Fruit fly (Drosophila melanogaster): ENCODE measurements around the gene by.

The by gene

DNA sequence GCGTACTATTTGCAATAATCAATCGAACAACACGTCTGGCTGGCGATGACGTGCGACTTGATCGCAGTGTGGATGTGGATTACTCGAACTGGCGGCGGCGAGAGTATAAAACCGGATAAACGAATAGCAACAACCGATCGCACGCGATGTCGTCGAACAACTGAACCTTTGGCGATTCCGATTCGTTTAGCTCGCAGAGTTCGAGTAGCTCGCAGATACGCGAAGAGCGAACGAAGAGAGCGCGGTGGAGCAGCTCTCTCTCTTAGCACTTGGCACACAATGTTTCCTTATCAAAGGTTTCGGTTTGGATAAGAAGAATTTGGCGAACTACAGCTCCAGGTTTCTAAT, 30.4 kb downstream of the by start, which contains the start of gene RhoL (continued):
- TF ChIP-seq luna (GFP tag; optimal IDR thresholded peaks at IDR 0.05): no peak
- no peak for TF ChIP-seq E2f2 (GFP tag; IDR thresholded peaks at IDR 0.05)
- TF ChIP-seq CG8359 (GFP tag; optimal IDR thresholded peaks at IDR 0.05; ENCODE audit: borderline replicate concordance): peak; percentile 11
- TF ChIP-seq CG9817 (tag; optimal IDR thresholded peaks at IDR 0.05): no peak
- no peak for TF ChIP-seq CG10209 (GFP tag; optimal IDR thresholded peaks at IDR 0.05)
- TF ChIP-seq Camta (GFP tag; optimal IDR thresholded peaks at IDR 0.05): no peak
- peak; percentile 35; the same call in 2 of the 3 replicates for TF ChIP-seq CG34224 (GFP tag; IDR thresholded peaks at IDR 0.05; ENCODE audit: partially characterized antibody)
- no peak for TF ChIP-seq peb (GFP tag; IDR thresholded peaks at IDR 0.05)
- TF ChIP-seq CG17912 (GFP tag; optimal IDR thresholded peaks at IDR 0.05): peak; percentile 69
- no peak for TF ChIP-seq az2 (GFP tag; optimal IDR thresholded peaks at IDR 0.05)
- TF ChIP-seq pb (GFP tag; optimal IDR thresholded peaks at IDR 0.05): peak; percentile 28
- peak; percentile 20 for TF ChIP-seq CG8924 (tag; optimal IDR thresholded peaks at IDR 0.05)
- TF ChIP-seq bbx (GFP tag; IDR thresholded peaks at IDR 0.05; ENCODE audit: partially characterized antibody): peak; percentile 70
- TF ChIP-seq NC2β (GFP tag; optimal IDR thresholded peaks at IDR 0.05): no peak
- TF ChIP-seq Hr78 (GFP tag; optimal IDR thresholded peaks at IDR 0.05): peak in 1 of 2 experiments; percentile 43
- no peak for TF ChIP-seq trh (GFP tag; optimal IDR thresholded peaks at IDR 0.05)
- TF ChIP-seq pum (GFP tag; optimal IDR thresholded peaks at IDR 0.05): no peak
- no peak for TF ChIP-seq CG14441 (GFP tag; IDR thresholded peaks at IDR 0.05)
- no peak for TF ChIP-seq Sox100B (GFP tag; optimal IDR thresholded peaks at IDR 0.05)
- peak; percentile 38; the same call in 1 of the 2 replicates for TF ChIP-seq rib (GFP tag; IDR thresholded peaks at IDR 0.05)
- peak; percentile 75 for TF ChIP-seq HmgZ (tag; optimal IDR thresholded peaks at IDR 0.05)
- peak; percentile 29 for TF ChIP-seq kni (GFP tag; optimal IDR thresholded peaks at IDR 0.05)
- no peak for TF ChIP-seq CG31224 (GFP tag; IDR thresholded peaks at IDR 0.05)
- TF ChIP-seq CG1529 (GFP tag; optimal IDR thresholded peaks at IDR 0.05): no peak
- no peak for TF ChIP-seq CG10462 (GFP tag; optimal IDR thresholded peaks at IDR 0.05)
- TF ChIP-seq CG14667 (GFP tag; IDR thresholded peaks at IDR 0.05): no peak
- TF ChIP-seq nerfin-1 (tag; optimal IDR thresholded peaks at IDR 0.05): no peak
- TF ChIP-seq ftz-f1 (GFP tag; optimal IDR thresholded peaks at IDR 0.05): peak; percentile 74
- no peak; the same call in 2 of the 3 replicates for TF ChIP-seq CG6791 (GFP tag; IDR thresholded peaks at IDR 0.05; ENCODE audit: partially characterized antibody)
- TF ChIP-seq CG11247 (GFP tag; IDR thresholded peaks at IDR 0.05): no peak
- no peak for TF ChIP-seq nmo (GFP tag; optimal IDR thresholded peaks at IDR 0.05)
- TF ChIP-seq unpg (GFP tag; optimal IDR thresholded peaks at IDR 0.05): peak; percentile 24
- no peak for TF ChIP-seq h (optimal IDR thresholded peaks at IDR 0.05)
- TF ChIP-seq Fer1 (GFP tag; optimal IDR thresholded peaks at IDR 0.05): peak; percentile 51
- no peak for TF ChIP-seq CG12942 (GFP tag; optimal IDR thresholded peaks at IDR 0.05)
- peak; percentile 20 for TF ChIP-seq CG15514 (GFP tag; optimal IDR thresholded peaks at IDR 0.05)
- TF ChIP-seq CG1832 (GFP tag; optimal IDR thresholded peaks at IDR 0.05): no peak
- no peak for TF ChIP-seq ab (GFP tag; optimal IDR thresholded peaks at IDR 0.05)
- TF ChIP-seq CG13894 (tag; optimal IDR thresholded peaks at IDR 0.05): peak; percentile 18
- TF ChIP-seq CG17568 (GFP tag; optimal IDR thresholded peaks at IDR 0.05): no peak
- no peak for TF ChIP-seq CG30403 (GFP tag; optimal IDR thresholded peaks at IDR 0.05)
- TF ChIP-seq eyg (GFP tag; optimal IDR thresholded peaks at IDR 0.05): no peak
- TF ChIP-seq her (GFP tag; optimal IDR thresholded peaks at IDR 0.05): peak; percentile 50
- TF ChIP-seq CG3163 (GFP tag; optimal IDR thresholded peaks at IDR 0.05): peak; percentile 98
- TF ChIP-seq Abd-B (GFP tag; optimal IDR thresholded peaks at IDR 0.05): no peak
- peak; percentile 38; the same call in 1 of the 2 replicates for TF ChIP-seq hbn (GFP tag; IDR thresholded peaks at IDR 0.05; ENCODE audit: partially characterized antibody)
- peak; percentile 43; the same call in 1 of the 2 replicates for TF ChIP-seq Adf1 (GFP tag; IDR thresholded peaks at IDR 0.05)
- TF ChIP-seq MTF-1 (GFP tag; optimal IDR thresholded peaks at IDR 0.05; ENCODE audit: borderline replicate concordance): no peak
- TF ChIP-seq CG3407 (GFP tag; optimal IDR thresholded peaks at IDR 0.05): no peak
- no peak for TF ChIP-seq vfl (GFP tag; optimal IDR thresholded peaks at IDR 0.05)
- no peak for TF ChIP-seq Tbp (GFP tag; optimal IDR thresholded peaks at IDR 0.05)
